Worm (Caenorhabditis elegans) whole organism, young adult: ENCODE results near the gene ZK418.5.

Experiments
- B0019.2 ChIP-seq: fragments of 200-800 bp; sonication (Bioruptor generic); conservative IDR thresholded peaks from 2 replicates; pipeline ENCODE4 v1.3.6; 2022; ENCODE audit warnings: missing genetic modification reagents, missing genetic modification characterization, missing compliant biosample characterization
- B0261.1 ChIP-seq: sonication (generic microtip); optimal IDR thresholded peaks from 2 replicates; lab custom pipeline; 2016; ENCODE audit warnings: mild to moderate bottlenecking, missing genetic modification characterization, moderate library complexity, missing compliant biosample characterization
- C06A6.2 ChIP-seq: fragments of 200-800 bp; sonication (Bioruptor generic); conservative IDR thresholded peaks from 2 replicates; pipeline ENCODE4 v1.3.6; 2022; ENCODE audit warnings: missing genetic modification characterization, missing compliant biosample characterization
- F33H1.4 ChIP-seq: fragments of 200-800 bp; sonication (Bioruptor generic); IDR thresholded peaks from 2 replicates; pipeline ENCODE4 v1.3.6; 2022; ENCODE audit warnings: missing genetic modification reagents, missing genetic modification characterization, missing compliant biosample characterization
- F37B4.10 ChIP-seq: fragments of 200-800 bp; sonication (Bioruptor generic); IDR thresholded peaks from 2 replicates; pipeline ENCODE4 v1.3.6; 2022; ENCODE audit warnings: missing genetic modification characterization, missing compliant biosample characterization
- F52B5.7 ChIP-seq: sonication (generic microtip); optimal IDR thresholded peaks from 2 replicates; lab custom pipeline; 2016; ENCODE audit warnings: mild to moderate bottlenecking, missing genetic modification characterization, missing compliant biosample characterization
- F57A8.1 ChIP-seq: fragments of 200-800 bp; sonication (Bioruptor generic); optimal IDR thresholded peaks from 2 replicates; lab custom pipeline; 2018; ENCODE audit warnings: mild to moderate bottlenecking, missing genetic modification characterization, moderate library complexity, missing compliant biosample characterization
- Y53G8AR.9 ChIP-seq: fragments of 200-800 bp; sonication (Bioruptor generic); conservative IDR thresholded peaks from 2 replicates; pipeline ENCODE4 v1.3.6; 2022; ENCODE audit warnings: missing genetic modification reagents, missing genetic modification characterization, missing compliant biosample characterization
- Y79H2A.3 ChIP-seq: fragments of 200-800 bp; sonication (Bioruptor generic); conservative IDR thresholded peaks from 2 replicates; pipeline ENCODE4 v1.3.6; 2022; ENCODE audit warnings: missing genetic modification reagents, missing genetic modification characterization, missing compliant biosample characterization
- Y95B8A.8 ChIP-seq: fragments of 200-800 bp; sonication (Bioruptor generic); IDR thresholded peaks from 2 replicates; pipeline ENCODE4 v1.3.6; 2022; ENCODE audit warnings: missing genetic modification reagents, missing genetic modification characterization, missing compliant biosample characterization
- aptf-3 ChIP-seq: fragments of 200-800 bp; sonication (Bioruptor generic); IDR thresholded peaks from 2 replicates; pipeline ENCODE4 v1.3.6; 2022; ENCODE audit warnings: missing genetic modification characterization, missing compliant biosample characterization
- attf-5 ChIP-seq: fragments of 200-800 bp; sonication (Bioruptor generic); optimal IDR thresholded peaks from 2 replicates; lab custom pipeline; 2018; ENCODE audit warnings: mild to moderate bottlenecking, missing genetic modification characterization, missing compliant biosample characterization
- attf-6 ChIP-seq: fragments of 200-800 bp; sonication (Bioruptor generic); IDR thresholded peaks from 2 replicates; pipeline ENCODE4 v1.3.6; 2022; ENCODE audit warnings: missing genetic modification reagents, missing genetic modification characterization, missing compliant biosample characterization
- ccch-3 ChIP-seq: fragments of 200-800 bp; sonication (Bioruptor generic); optimal IDR thresholded peaks from 2 replicates; lab custom pipeline; 2018; ENCODE audit warnings: mild to moderate bottlenecking, missing genetic modification characterization, missing compliant biosample characterization
- cebp-1 ChIP-seq, 2 experiments: fragments of 200-800 bp in 1 of 2; sonication (Bioruptor generic) in 1 of 2; sonication (generic microtip) in 1 of 2; IDR thresholded peaks in 1 of 2; optimal IDR thresholded peaks in 1 of 2; 2 replicates each; pipeline versions ENCODE4 v1.3.6 to Lab custom; 2017 to 2022; ENCODE audit warnings: missing compliant biosample characterization in 2 of 2, missing genetic modification characterization in 2 of 2, mild to moderate bottlenecking in 1 of 2, missing genetic modification reagents in 1 of 2, moderate library complexity in 1 of 2
- cebp-2 ChIP-seq: fragments of 200-800 bp; sonication (Bioruptor generic); IDR thresholded peaks from 2 replicates; pipeline ENCODE4 v1.3.6; 2022; ENCODE audit warnings: missing genetic modification characterization, missing compliant biosample characterization
- ceh-79 ChIP-seq: sonication (generic microtip); optimal IDR thresholded peaks from 2 replicates; lab custom pipeline; 2017; ENCODE audit warnings: mild to moderate bottlenecking, missing genetic modification characterization, missing compliant biosample characterization
- ceh-91 ChIP-seq: fragments of 200-800 bp; sonication (Bioruptor generic); IDR thresholded peaks from 2 replicates; pipeline ENCODE4 v1.3.6; 2022; ENCODE audit warnings: missing genetic modification reagents, missing genetic modification characterization, missing compliant biosample characterization
- chd-7 ChIP-seq: sonication (generic microtip); optimal IDR thresholded peaks from 2 replicates; lab custom pipeline; 2016; ENCODE audit warnings: mild to moderate bottlenecking, missing genetic modification characterization, moderate library complexity, missing compliant biosample characterization
- dox-1 ChIP-seq: fragments of 200-800 bp; sonication (Bioruptor generic); IDR thresholded peaks from 2 replicates; pipeline ENCODE4 v1.3.6; 2022; ENCODE audit warnings: missing genetic modification reagents, missing genetic modification characterization, missing compliant biosample characterization
- dpl-1 ChIP-seq: fragments of 150-350 bp; optimal IDR thresholded peaks from 2 replicates; lab custom pipeline; 2014; ENCODE audit warnings: missing biosample characterization, missing genetic modification reagents, missing genetic modification characterization
- efl-1 ChIP-seq: fragments of 150-350 bp; optimal IDR thresholded peaks from 2 replicates; lab custom pipeline; 2014; ENCODE audit warnings: missing biosample characterization, missing genetic modification reagents, missing genetic modification characterization
- egl-18 ChIP-seq: fragments of 200-800 bp; sonication (Bioruptor generic); IDR thresholded peaks from 2 replicates; pipeline ENCODE4 v1.3.6; 2022; ENCODE audit warnings: missing genetic modification reagents, missing genetic modification characterization, missing compliant biosample characterization
- hmg-20 ChIP-seq: fragments of 200-800 bp; sonication (Bioruptor generic); IDR thresholded peaks from 2 replicates; pipeline ENCODE4 v1.3.6; 2022; ENCODE audit warnings: missing genetic modification reagents, missing genetic modification characterization, missing compliant biosample characterization
- hsf-1 ChIP-seq: fragments of 200-800 bp; sonication (Bioruptor generic); IDR thresholded peaks from 2 replicates; pipeline ENCODE4 v1.3.6; 2022; ENCODE audit warnings: missing genetic modification reagents, missing genetic modification characterization, missing compliant biosample characterization
- let-607 ChIP-seq, 2 experiments: fragments of 200-800 bp in 1 of 2; sonication (Bioruptor generic) in 1 of 2; sonication (generic microtip) in 1 of 2; optimal IDR thresholded peaks; 2 replicates each; lab custom pipeline; 2016 to 2018; ENCODE audit warnings: mild to moderate bottlenecking in 2 of 2, missing compliant biosample characterization in 2 of 2, missing genetic modification characterization in 2 of 2, moderate library complexity in 2 of 2, missing genotype in 1 of 2
- lin-35 ChIP-seq, 3 experiments: fragments of 150-350 bp in 2 of 3; sonication (generic microtip) in 1 of 3; optimal IDR thresholded peaks; 2 replicates each; lab custom pipeline; 2014 to 2018; ENCODE audit warnings: missing biosample characterization in 3 of 3, missing genetic modification characterization in 3 of 3, missing genetic modification reagents in 3 of 3
- lin-54 ChIP-seq: fragments of 200-800 bp; sonication (Bioruptor generic); optimal IDR thresholded peaks from 2 replicates; lab custom pipeline; 2018; ENCODE audit warnings: mild to moderate bottlenecking, missing genetic modification characterization, missing compliant biosample characterization
- lsl-1 ChIP-seq: fragments of 200-800 bp; sonication (Bioruptor generic); optimal IDR thresholded peaks from 2 replicates; lab custom pipeline; 2018; ENCODE audit warnings: mild to moderate bottlenecking, missing genetic modification characterization, moderate library complexity, missing compliant biosample characterization
- madf-10 ChIP-seq: sonication (generic microtip); optimal IDR thresholded peaks from 2 replicates; lab custom pipeline; 2016; ENCODE audit warnings: mild to moderate bottlenecking, missing genetic modification characterization, missing compliant biosample characterization
- madf-6 ChIP-seq: fragments of 200-800 bp; sonication (Bioruptor generic); IDR thresholded peaks from 2 replicates; pipeline ENCODE4 v1.3.6; 2022; ENCODE audit warnings: missing genetic modification reagents, missing genetic modification characterization, missing compliant biosample characterization
- mcd-1 ChIP-seq: fragments of 200-800 bp; sonication (Bioruptor generic); IDR thresholded peaks from 2 replicates; pipeline ENCODE4 v1.3.6; 2022; ENCODE audit warnings: missing genetic modification reagents, missing genetic modification characterization, missing compliant biosample characterization
- pbrm-1 ChIP-seq: fragments of 200-800 bp; sonication (Bioruptor generic); IDR thresholded peaks from 2 replicates; pipeline ENCODE4 v1.3.6; 2022; ENCODE audit warnings: missing genetic modification reagents, missing genetic modification characterization, missing compliant biosample characterization
- rcor-1 ChIP-seq: fragments of 200-800 bp; sonication (Bioruptor generic); IDR thresholded peaks from 2 replicates; pipeline ENCODE4 v1.3.6; 2022; ENCODE audit warnings: missing genetic modification reagents, missing genetic modification characterization, missing compliant biosample characterization
- sea-2 ChIP-seq: fragments of 200-800 bp; sonication (Bioruptor generic); IDR thresholded peaks from 2 replicates; pipeline ENCODE4 v1.3.6; 2022; ENCODE audit warnings: missing genetic modification characterization, missing compliant biosample characterization
- unc-62 ChIP-seq: fragments of 150-350 bp; optimal IDR thresholded peaks from 2 replicates; lab custom pipeline; 2014; ENCODE audit warnings: missing biosample characterization, missing genetic modification reagents, missing genetic modification characterization
- xnd-1 ChIP-seq: sonication (generic microtip); optimal IDR thresholded peaks from 2 replicates; lab custom pipeline; 2016; ENCODE audit warnings: missing genotype, missing genetic modification reagents, missing genetic modification characterization, missing compliant biosample characterization
- zfh-2 ChIP-seq: fragments of 200-800 bp; sonication (Bioruptor generic); conservative IDR thresholded peaks from 2 replicates; pipeline ENCODE4 v1.3.6; 2022; ENCODE audit warnings: missing genetic modification reagents, missing genetic modification characterization, missing compliant biosample characterization
- ztf-25 ChIP-seq: fragments of 200-800 bp; sonication (Bioruptor generic); IDR thresholded peaks from 2 replicates; pipeline ENCODE4 v1.3.6; 2022; ENCODE audit warnings: missing genetic modification reagents, missing genetic modification characterization, missing compliant biosample characterization
- ztf-28 ChIP-seq: fragments of 200-800 bp; sonication (Bioruptor generic); IDR thresholded peaks from 2 replicates; pipeline ENCODE4 v1.3.6; 2022; ENCODE audit warnings: missing genetic modification reagents, missing genetic modification characterization, missing compliant biosample characterization

ZK418.5 gene

DNA sequence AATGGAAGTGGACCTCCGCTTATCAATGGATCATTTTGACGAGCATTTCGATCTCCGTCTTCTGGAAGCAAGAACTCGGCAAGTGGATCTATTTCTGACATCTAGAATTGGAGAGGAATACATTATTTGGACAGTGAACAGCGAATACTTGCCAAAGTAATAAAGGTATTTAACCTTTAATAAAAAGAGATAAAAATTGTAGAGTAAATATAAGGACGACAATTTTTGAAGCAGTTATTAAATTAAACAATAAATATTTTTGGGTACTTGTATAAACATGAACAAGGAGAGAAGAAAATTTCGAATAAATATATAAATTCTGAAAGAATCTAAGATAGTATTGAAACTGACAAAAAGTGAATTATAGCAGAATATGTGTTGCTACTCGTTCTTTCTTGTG is 1.2 kb downstream of the ZK418.5 start, which contains the start of gene lin-37:
lin-37 (minus strand) TSS at position 101 of the 400 bp plus-strand sequence.
- TF ChIP-seq Y95B8A.8 (GFP tag; lab: Robert Waterston, UW) = no peak
- no peak for TF ChIP-seq hmg-20 (GFP tag; lab: Robert Waterston, UW)
- TF ChIP-seq C06A6.2 (GFP tag; lab: Robert Waterston, UW) = no peak

DNA sequence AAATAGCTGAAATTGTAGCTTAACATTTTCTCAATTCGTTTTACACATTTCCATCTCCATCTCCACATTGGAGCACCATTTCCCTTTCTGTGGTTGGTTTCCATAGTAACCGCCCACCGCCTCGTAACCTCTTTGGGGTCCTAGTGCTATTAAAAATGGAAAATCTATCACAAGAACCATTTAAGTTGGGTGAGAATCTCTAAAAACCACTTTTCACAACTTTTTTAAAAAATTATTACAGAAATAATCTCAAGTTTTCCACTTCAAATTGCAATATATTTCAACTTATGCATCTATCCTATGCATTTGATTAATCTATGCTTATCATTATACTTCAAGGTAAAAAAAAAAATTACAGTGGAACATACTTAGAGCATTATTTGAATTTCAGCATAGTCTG is 3.7 kb downstream of the ZK418.5 start, which contains the start of gene tmem-17:
tmem-17 (plus strand) TSS at position 301 of the 400 bp plus-strand sequence.
- TF ChIP-seq lin-54 (GFP tag; lab: Kevin White, UChicago) = no peak
- no peak for TF ChIP-seq cebp-2
- TF ChIP-seq B0019.2 (GFP tag; lab: Robert Waterston, UW) = no peak
- no peak for TF ChIP-seq attf-6 (GFP tag; lab: Robert Waterston, UW)
- TF ChIP-seq unc-62 (GFP tag; lab: Kevin White, UChicago) = no peak

DNA sequence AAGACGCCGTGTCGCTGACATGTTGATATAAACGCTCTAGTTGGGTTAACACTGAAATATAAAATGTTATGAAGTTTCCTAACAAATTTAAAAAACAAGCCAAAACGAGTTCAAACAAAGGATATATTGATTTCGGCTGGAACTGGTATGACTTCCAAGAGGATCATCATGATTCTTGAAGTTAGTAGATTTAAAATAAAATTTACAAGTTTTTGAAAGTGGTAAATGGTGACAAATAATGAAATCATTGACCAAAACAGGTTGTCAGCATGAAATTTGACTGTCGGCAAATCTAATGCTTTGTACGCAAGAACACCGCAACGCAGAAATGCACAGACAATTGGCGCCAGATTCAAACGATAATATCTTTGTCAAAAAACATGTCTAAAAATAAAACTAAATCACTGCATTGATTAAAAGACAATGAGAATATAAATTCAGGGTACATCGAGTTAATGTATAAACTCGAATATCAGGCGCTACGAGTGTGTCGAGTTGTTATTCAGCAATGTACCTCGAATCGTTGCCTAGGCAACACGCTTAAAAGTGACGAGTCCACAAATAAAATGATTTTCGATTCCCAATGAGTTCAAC is 5.0 kb downstream of the ZK418.5 start, which contains the start of the genes ubc-18 and R01H2.8:
ubc-18 (minus strand) TSS at position 51 of the 594 bp plus-strand sequence.
R01H2.8 (plus strand) TSS at position 544 of the 594 bp plus-strand sequence.
- peak; percentile 56 for TF ChIP-seq madf-6
- TF ChIP-seq lsl-1 (GFP tag; lab: Kevin White, UChicago) = peak; percentile 18
- TF ChIP-seq ceh-91 (GFP tag; lab: Robert Waterston, UW) = peak; percentile 48; the same call in 1 of the 2 replicates
- no peak for TF ChIP-seq ccch-3 (GFP tag; lab: Kevin White, UChicago)
- peak; percentile 82 for TF ChIP-seq lin-54 (GFP tag; lab: Kevin White, UChicago)
- TF ChIP-seq xnd-1 (tag; lab: Kevin White, UChicago) = no peak
- TF ChIP-seq lin-35 (GFP tag; optimal IDR thresholded peaks at IDR 0.05; lab: Kevin White, UChicago) = peak in 1 of 3 experiments; percentile 63
- peak; percentile 30; the same call in 1 of the 2 replicates for TF ChIP-seq F33H1.4 (GFP tag; lab: Robert Waterston, UW)
- peak; percentile 78 for TF ChIP-seq efl-1 (GFP tag; lab: Kevin White, UChicago)
- no peak for TF ChIP-seq aptf-3 (GFP tag; lab: Robert Waterston, UW)
- peak; percentile 39; the same call in 1 of the 2 replicates for TF ChIP-seq mcd-1 (GFP tag; lab: Robert Waterston, UW)
- peak; percentile 47; the same call in 1 of the 2 replicates for TF ChIP-seq rcor-1 (GFP tag; lab: Robert Waterston, UW)
- no peak for TF ChIP-seq zfh-2 (GFP tag; lab: Robert Waterston, UW)
- no peak for TF ChIP-seq let-607 (tag; optimal IDR thresholded peaks at IDR 0.05; lab: Kevin White, UChicago)
- TF ChIP-seq dpl-1 = peak; percentile 71
- peak; percentile 11 for TF ChIP-seq attf-5 (GFP tag; lab: Kevin White, UChicago)
- TF ChIP-seq, all 124 proteins: peak for 11

DNA sequence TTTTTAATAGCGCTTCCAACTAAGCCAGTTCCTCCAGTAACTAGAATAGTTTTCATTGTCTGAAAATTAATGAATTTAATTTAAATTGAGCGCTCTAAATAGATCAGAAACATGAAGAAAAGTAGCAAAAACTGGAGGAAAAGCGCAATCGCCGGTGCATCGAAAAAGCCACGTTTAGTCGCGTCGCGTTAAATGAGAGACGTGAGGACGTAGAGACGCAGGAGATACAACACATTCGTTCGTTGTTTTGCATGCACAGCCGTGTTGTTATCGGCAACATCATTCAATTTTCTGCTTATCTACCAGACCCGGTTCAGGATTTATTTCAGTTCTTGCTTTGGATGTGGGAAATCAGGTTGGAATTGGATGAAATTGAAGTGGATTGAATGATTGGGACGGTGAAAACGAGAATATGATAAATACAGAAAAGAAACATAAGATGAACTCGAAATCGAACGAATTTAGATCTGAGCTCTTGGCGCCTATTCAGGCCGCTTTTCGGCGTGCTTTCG is 6.2 kb downstream of the ZK418.5 start, which contains the start of gene ger-1:
ger-1 (minus strand) TSS at position 93 of the 512 bp plus-strand sequence.
- TF ChIP-seq ceh-79 (tag; lab: Kevin White, UChicago) = no peak
- no peak for TF ChIP-seq B0261.1 (tag; lab: Kevin White, UChicago)
- no peak for TF ChIP-seq cebp-1 (GFP tag; IDR thresholded peaks at IDR 0.05; lab: Robert Waterston, UW)
- no peak for TF ChIP-seq cebp-1 (tag; optimal IDR thresholded peaks at IDR 0.05; lab: Kevin White, UChicago)
- TF ChIP-seq cebp-2 = no peak
- no peak for TF ChIP-seq ztf-28 (GFP tag; lab: Robert Waterston, UW)
- no peak for TF ChIP-seq Y79H2A.3 (GFP tag; lab: Robert Waterston, UW)
- no peak for TF ChIP-seq sea-2 (GFP tag; lab: Robert Waterston, UW)
- TF ChIP-seq hsf-1 = 0 out of 2 replicates have a peak, but pooled peaks have one; percentile 48
- peak; percentile 0 for TF ChIP-seq lin-54 (GFP tag; lab: Kevin White, UChicago)
- peak; percentile 62 for TF ChIP-seq madf-6
- TF ChIP-seq attf-6 (GFP tag; lab: Robert Waterston, UW) = no peak
- TF ChIP-seq egl-18 (GFP tag; lab: Robert Waterston, UW) = no peak
- no peak for TF ChIP-seq chd-7
- TF ChIP-seq dox-1 (GFP tag; lab: Robert Waterston, UW) = 0 out of 2 replicates have a peak, but pooled peaks have one; percentile 21
- no peak for TF ChIP-seq F37B4.10 (GFP tag; lab: Robert Waterston, UW)
- TF ChIP-seq pbrm-1 (GFP tag; lab: Robert Waterston, UW) = no peak
- TF ChIP-seq F57A8.1 (GFP tag; lab: Kevin White, UChicago) = no peak
- no peak for TF ChIP-seq dpl-1
- no peak for TF ChIP-seq lin-35 (GFP tag; optimal IDR thresholded peaks at IDR 0.05; lab: Kevin White, UChicago)
- no peak for TF ChIP-seq F52B5.7 (tag; lab: Kevin White, UChicago)
- no peak for TF ChIP-seq ztf-25 (GFP tag; lab: Robert Waterston, UW)
- TF ChIP-seq Y53G8AR.9 = no peak
- TF ChIP-seq madf-10 = no peak
- TF ChIP-seq rcor-1 (GFP tag; lab: Robert Waterston, UW) = no peak
